Worm (Caenorhabditis elegans) whole organism, late embryonic: ENCODE data around the gene F58B3.4.

Source experiments
- C08G9.2 ChIP-seq: sonication (generic microtip); optimal IDR thresholded peaks from 2 replicates; lab custom pipeline; 2016; ENCODE audit warnings: mild to moderate bottlenecking, missing genetic modification characterization, moderate library complexity, missing compliant biosample characterization
- C38D4.7 ChIP-seq: fragments of 200-800 bp; sonication (Bioruptor generic); optimal IDR thresholded peaks from 2 replicates; lab custom pipeline; 2018; ENCODE audit warnings: mild to moderate bottlenecking, missing genetic modification characterization, moderate library complexity, missing compliant biosample characterization
- ahr-1 ChIP-seq: sonication (generic microtip); optimal IDR thresholded peaks from 2 replicates; lab custom pipeline; 2016; ENCODE audit warnings: missing genetic modification characterization, missing compliant biosample characterization
- ceh-18 ChIP-seq: sonication (generic microtip); optimal IDR thresholded peaks from 2 replicates; lab custom pipeline; 2016; ENCODE audit warnings: missing genetic modification characterization, missing compliant biosample characterization
- lin-11 ChIP-seq: fragments of 200-800 bp; sonication (Bioruptor generic); optimal IDR thresholded peaks from 2 replicates; lab custom pipeline; 2018; ENCODE audit warnings: mild to moderate bottlenecking, missing genetic modification characterization, missing compliant biosample characterization
- madf-2 ChIP-seq: sonication (generic microtip); optimal IDR thresholded peaks from 2 replicates; lab custom pipeline; 2017; ENCODE audit warnings: missing genetic modification characterization, missing compliant biosample characterization
- nhr-11 ChIP-seq: fragments of 150-350 bp; optimal IDR thresholded peaks from 2 replicates; lab custom pipeline; 2014; ENCODE audit warnings: missing biosample characterization, missing genetic modification characterization
- pha-4 ChIP-seq: fragments of 150-350 bp; optimal IDR thresholded peaks from 2 replicates; lab custom pipeline; 2018; ENCODE audit warnings: missing biosample characterization, missing genetic modification reagents, missing genetic modification characterization
- tbx-2 ChIP-seq: sonication (generic microtip); optimal IDR thresholded peaks from 2 replicates; lab custom pipeline; 2016; ENCODE audit warnings: missing genetic modification characterization, missing compliant biosample characterization

DNA sequence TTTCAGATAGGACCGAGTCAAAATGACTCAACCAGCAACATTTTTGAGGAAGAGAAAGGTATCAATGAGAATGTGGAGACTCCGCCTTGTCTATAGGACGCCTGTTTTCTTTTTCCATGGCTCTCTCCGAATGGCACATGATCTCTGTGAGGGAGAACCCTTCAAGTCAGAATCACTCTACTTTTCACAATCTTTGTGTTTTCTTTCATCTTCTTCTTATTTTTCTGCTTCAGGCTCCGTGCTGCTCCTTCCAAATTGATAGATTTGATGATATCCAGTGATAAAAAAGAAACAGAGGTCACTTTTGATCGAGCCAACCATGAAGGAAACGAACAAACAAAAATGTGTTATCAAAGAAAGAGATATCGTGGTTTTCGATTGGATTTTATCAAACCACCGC lies 17.4 kb upstream of the F58B3.4 start, which contains the start of gene ZK809.8:
- TF ChIP-seq C38D4.7 (GFP tag; lab: Kevin White, UChicago) (no peak), lin-11 (tag; lab: Kevin White, UChicago) (no peak), ceh-18 (tag; lab: Kevin White, UChicago) (peak; percentile 51), nhr-11 (tag; lab: Kevin White, UChicago) (no peak), pha-4 (no peak), madf-2 (tag; lab: Kevin White, UChicago) (no peak), tbx-2 (tag; lab: Kevin White, UChicago) (no peak), C08G9.2 (tag; lab: Kevin White, UChicago) (no peak), ahr-1 (tag; lab: Kevin White, UChicago) (no peak)
